Fruit fly (Drosophila melanogaster) Kc167 (cell line): Measurements from ENCODE around the gene CG5762.

Source experiments
- Myc ChIP-seq: fragments of >200 bp; optimal IDR thresholded peaks from 2 replicates; lab custom pipeline; 2017; ENCODE audit warnings: missing external identifiers
- Sin3A ChIP-seq: fragments of >200 bp; optimal IDR thresholded peaks from 2 replicates; lab custom pipeline; 2018; ENCODE audit warnings: missing external identifiers
- h ChIP-seq: fragments of >200 bp; optimal IDR thresholded peaks from 3 replicates; lab custom pipeline; 2018; ENCODE audit warnings: missing external identifiers
- insv ChIP-seq: fragments of >200 bp; optimal IDR thresholded peaks from 3 replicates; lab custom pipeline; 2018; ENCODE audit warnings: missing external identifiers
- psq ChIP-seq: fragments of >200 bp; optimal IDR thresholded peaks from 2 replicates; lab custom pipeline; 2017; ENCODE audit warnings: missing external identifiers
- ttk ChIP-seq: sonication (Bioruptor generic); optimal IDR thresholded peaks from 2 replicates; lab custom pipeline; 2017; ENCODE audit warnings: missing external identifiers

CG5762 gene

DNA sequence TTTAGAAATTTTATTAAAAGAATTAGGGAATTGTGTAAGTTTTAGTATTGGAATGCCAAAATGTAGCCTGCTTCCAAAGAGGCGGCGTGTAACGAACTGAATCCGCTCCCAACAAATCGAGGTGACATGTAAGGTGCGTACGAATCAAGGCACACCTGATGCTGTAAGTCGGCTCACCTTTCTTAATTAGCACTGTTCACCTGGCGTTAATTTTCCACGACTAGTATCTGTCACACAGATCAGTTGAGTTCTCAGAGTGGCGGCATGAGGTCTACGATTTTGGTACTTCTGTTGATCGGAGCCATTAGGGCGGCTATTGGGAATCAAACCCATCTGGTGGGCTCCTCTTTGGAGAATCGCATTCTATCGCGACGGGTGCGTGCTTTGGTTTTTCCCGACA, at the start of gene CG5762, which contains the start of gene CG33339:
Gene CG5762, minus strand, starts transcription at position 101 of the 400 bp plus-strand sequence.
Gene CG33339, plus strand, starts transcription at position 265 of the 400 bp plus-strand sequence.
- TF ChIP-seq Sin3A (no peak), psq (lab: Kevin White, UChicago) (no peak), h (no peak), Myc (lab: Kevin White, UChicago) (no peak), insv (no peak), ttk (lab: Kevin White, UChicago) (no peak)

DNA sequence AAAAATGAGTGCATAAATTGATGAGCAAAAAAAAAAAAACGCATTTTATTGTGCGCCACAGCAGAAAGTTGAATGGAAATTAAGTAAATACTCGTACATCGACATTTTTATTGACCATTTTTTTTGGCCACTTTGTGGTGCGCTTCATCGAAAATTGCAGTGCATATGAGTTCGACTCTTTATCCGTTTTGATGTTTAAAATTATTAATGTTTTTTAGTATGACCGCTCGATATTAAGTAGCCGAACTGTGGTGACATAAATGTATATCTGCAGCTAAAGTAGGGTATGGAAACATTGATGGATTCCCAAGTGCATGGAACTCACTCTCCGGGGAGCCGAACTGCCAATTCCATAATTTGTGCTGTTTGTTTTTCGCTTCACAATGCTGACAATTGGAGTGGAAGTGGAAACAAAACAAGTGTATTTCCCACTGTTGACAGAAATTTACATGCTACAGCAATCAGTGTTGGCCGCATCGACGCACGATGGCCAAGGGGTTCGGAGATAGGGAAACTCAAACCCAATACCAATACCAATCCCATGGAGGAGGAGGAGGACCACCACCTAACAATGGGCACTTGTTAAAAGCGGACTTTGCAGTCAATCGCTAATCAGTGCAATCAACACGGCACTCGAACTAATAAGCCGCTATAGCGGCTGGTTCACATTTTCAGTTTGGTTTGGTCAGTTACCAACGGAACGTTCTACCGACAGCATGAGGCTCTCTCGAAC, 30.9 kb upstream of the CG5762 start, which contains the start of gene CG13616:
Gene CG13616, plus strand, starts transcription at position 683 of the 733 bp plus-strand sequence.
- TF ChIP-seq Sin3A (no peak), Myc (lab: Kevin White, UChicago) (no peak), ttk (lab: Kevin White, UChicago) (no peak), h (no peak), psq (lab: Kevin White, UChicago) (no peak), insv (no peak)

DNA sequence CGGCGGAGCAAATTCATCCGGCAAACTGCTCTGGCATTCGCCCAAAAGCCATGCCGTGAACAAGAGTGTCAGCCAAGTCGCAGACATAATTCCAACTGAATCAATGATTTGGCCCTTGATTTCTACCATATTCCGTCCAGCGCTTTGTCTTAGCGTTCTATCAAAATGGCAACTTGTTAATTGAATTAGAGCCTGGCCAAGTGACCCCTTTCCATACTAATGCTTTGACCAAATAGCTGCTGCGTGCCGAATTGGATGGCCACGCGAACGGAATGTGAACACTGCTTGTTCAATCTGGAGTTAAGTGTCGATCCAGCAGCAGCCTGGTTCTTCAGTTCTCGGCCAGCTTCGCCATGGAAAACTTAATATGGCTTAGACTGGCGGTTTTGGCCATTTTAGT, 28.8 kb upstream of the CG5762 start, which contains the start of the genes CG5768 and CG13615:
Gene CG5768, minus strand, starts transcription at position 101 of the 400 bp plus-strand sequence.
Gene CG13615, plus strand, starts transcription at position 280 of the 400 bp plus-strand sequence.
- no peak for TF ChIP-seq ttk (lab: Kevin White, UChicago)
- no peak for TF ChIP-seq Myc (lab: Kevin White, UChicago)
- TF ChIP-seq h, result no peak
- no peak for TF ChIP-seq psq (lab: Kevin White, UChicago)
- no peak for TF ChIP-seq insv
- TF ChIP-seq Sin3A, result no peak

DNA sequence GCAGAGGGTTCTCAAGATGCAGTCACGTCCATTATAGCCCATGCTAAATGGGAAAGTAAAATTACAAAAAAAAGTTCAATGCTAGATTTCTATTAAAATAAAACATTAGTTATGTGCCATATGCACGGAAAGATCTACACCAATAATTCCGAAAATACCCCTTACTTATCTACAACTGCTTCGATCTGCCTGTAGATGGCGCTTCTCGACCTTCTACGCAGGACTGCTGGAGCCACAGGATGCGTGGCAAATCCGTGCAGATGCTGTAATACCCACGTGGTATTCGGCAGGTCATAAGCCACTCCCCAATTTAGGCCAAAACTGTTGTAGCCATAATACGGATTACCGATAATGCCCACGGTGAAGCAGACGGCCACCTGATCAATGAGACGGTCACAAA, 25.0 kb upstream of the CG5762 start:
- TF ChIP-seq ttk (lab: Kevin White, UChicago) (no peak), h (no peak), Myc (lab: Kevin White, UChicago) (no peak), Sin3A (no peak), insv (no peak), psq (lab: Kevin White, UChicago) (no peak)

DNA sequence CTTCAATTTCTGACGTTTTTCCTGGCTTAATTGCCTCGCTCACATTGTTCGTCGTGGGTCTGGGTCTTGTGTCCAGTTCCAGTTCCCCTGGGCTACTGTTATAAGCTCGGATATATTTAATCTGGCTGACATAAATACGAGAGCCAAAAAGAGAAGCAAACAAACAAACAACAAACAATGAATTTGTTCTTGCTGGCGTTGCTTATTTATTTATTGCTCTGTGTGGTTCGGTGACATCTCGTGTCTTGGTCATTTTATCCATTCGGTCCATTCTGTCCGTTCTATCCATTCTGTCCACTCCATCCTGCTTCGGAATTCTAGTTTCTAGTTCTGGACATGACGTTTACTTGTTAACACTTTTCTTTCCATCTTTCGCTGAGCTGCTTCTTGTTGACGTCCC, 23.5 kb upstream of the CG5762 start, which contains the start of gene CG17780:
Gene CG17780, minus strand, starts transcription at position 101 of the 400 bp plus-strand sequence.
- no peak for TF ChIP-seq ttk (lab: Kevin White, UChicago)
- no peak for TF ChIP-seq insv
- TF ChIP-seq psq (lab: Kevin White, UChicago), result no peak

DNA sequence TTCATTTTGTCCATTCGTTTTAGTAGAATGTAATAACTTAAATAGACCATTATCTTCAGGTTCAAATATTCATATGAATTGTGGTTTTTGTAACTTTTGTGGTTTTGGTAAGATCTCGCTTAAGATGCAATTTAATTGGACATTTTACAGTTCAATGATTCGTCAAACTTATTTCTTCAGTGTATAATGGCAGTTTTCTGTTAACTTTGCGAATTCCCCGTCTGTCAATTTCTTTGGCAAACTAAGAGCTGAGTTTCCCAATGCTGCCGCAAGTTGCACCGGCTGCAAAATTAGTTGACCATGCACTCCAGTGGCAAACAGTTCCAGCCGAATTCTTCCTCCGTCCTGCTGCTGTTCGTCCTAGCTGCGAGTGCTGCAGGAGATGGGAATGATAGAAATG, 15.1 kb upstream of the CG5762 start, which contains the start of gene CG33342:
Gene CG33342, plus strand, starts transcription at position 301 of the 400 bp plus-strand sequence.
- no peak for TF ChIP-seq h
- no peak for TF ChIP-seq insv
- TF ChIP-seq Sin3A, result no peak
- TF ChIP-seq psq (lab: Kevin White, UChicago), result no peak
- TF ChIP-seq Myc (lab: Kevin White, UChicago), result no peak
- TF ChIP-seq ttk (lab: Kevin White, UChicago), result no peak

DNA sequence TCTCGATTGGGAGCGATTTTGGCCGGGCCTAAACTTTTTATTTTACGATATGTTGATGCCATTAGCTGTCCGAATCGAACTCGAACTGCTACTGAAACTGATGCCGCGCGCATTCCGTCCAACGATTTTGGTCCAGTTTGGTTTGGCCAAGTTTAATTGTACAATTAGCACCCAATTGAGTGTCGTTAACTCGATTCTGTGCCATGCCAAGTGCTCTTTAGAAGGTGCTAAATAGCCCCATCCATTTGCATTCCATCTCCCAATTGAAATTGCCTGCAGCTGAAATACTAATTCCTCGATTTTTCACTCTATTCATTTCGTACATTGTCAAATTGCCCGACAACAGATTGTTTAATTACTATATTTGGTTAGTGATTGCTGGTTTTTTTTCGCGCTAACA, 14.1 kb upstream of the CG5762 start, which contains the start of gene CG17781:
Gene CG17781, minus strand, starts transcription at position 101 of the 400 bp plus-strand sequence.
- TF ChIP-seq h (no peak), ttk (lab: Kevin White, UChicago) (no peak), Myc (lab: Kevin White, UChicago) (no peak), Sin3A (no peak), psq (lab: Kevin White, UChicago) (no peak), insv (no peak)

DNA sequence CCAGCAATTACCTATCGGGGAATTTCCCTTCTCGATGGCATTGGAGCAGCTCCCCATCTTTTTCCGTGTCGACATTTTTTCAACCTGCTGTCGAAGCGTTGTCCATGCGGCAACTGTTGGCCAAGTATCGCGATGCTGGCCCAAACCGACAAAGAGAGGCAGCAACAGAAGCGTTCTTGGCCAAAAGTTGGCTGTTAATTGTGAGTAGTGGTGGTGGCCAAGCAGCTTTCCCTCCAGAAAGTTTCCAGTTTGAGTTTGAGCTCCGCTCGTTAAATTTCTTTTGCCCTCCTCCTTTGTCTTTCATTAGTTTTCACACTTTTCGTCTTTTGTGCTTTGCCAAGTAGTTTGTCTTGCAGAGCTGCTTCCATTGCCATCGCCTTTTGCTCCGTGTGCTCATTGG, 11.2 kb upstream of the CG5762 start, which contains the start of gene CG17782:
Gene CG17782, minus strand, starts transcription at position 101 of the 400 bp plus-strand sequence.
- TF ChIP-seq Myc (lab: Kevin White, UChicago) (no peak), insv (no peak), Sin3A (no peak), ttk (lab: Kevin White, UChicago) (no peak), h (no peak), psq (lab: Kevin White, UChicago) (no peak)

DNA sequence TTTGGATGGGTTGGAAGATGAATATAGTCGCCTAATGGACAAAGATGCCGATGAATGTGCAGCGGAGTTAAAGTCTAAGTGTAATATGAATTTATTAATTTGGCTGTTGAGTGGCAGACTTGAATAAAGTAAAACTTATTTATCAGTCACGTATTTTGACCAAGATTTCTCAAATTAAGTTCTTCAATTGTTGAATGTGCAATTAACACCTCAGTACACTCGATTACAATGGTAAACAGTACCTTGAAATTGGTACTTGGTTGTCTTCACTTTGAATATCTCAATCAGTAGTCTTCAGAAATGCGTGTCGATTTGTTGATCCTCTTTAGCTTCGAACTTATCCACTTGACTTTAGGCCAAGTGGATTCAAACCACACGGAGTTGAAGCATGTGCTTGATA, 7.8 kb upstream of the CG5762 start, which contains the start of gene CG13614:
Gene CG13614, plus strand, starts transcription at position 301 of the 400 bp plus-strand sequence.
- no peak for TF ChIP-seq ttk (lab: Kevin White, UChicago)
- TF ChIP-seq h, result no peak

DNA sequence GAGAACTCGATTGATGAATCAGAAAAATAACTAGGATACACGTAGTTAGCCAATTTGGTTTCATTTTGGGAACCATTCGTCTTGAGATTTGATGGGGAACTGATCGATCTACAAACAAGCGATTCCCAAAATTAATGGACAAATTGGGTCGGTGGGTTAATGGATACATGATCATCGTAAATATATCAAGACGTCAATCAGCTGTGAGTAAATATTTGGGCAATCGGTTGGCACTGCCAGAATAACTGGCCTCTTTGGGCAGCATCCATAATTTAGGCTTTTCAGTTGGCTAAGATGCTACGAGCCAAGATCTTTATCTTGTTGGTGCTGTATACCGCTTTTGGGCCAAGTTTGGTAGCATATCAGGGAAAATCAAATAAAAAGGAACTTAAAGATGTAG, 6.6 kb upstream of the CG5762 start, which contains the start of the genes CG42812 and CG33341:
Gene CG42812, minus strand, starts transcription at position 101 of the 400 bp plus-strand sequence.
Gene CG33341, plus strand, starts transcription at position 295 of the 400 bp plus-strand sequence.
- TF ChIP-seq psq (lab: Kevin White, UChicago) (no peak), h (no peak), ttk (lab: Kevin White, UChicago) (no peak), Myc (lab: Kevin White, UChicago) (no peak), insv (no peak), Sin3A (no peak)

DNA sequence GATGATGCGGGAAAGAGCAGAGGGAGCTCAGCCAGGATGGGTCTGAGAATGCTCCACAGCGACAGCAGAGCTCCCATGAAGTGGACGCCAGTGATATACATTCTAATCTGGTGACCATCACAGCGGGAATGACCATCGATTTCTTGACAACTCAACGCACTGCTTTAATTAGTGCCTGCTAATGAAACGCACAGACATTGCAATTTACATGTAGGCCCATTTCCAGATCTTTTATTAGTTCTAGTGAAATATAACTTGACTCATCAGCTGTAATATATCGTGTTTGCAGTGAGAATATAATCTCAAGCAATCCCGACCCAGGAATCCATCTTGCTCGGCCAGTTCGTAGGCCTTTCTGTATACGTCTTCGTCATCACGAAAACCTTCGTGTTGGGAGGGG, 5.6 kb upstream of the CG5762 start, which contains the start of gene CG42811:
Gene CG42811, minus strand, starts transcription at position 101 of the 400 bp plus-strand sequence.
- no peak for TF ChIP-seq psq (lab: Kevin White, UChicago)
- no peak for TF ChIP-seq Myc (lab: Kevin White, UChicago)
- no peak for TF ChIP-seq insv

DNA sequence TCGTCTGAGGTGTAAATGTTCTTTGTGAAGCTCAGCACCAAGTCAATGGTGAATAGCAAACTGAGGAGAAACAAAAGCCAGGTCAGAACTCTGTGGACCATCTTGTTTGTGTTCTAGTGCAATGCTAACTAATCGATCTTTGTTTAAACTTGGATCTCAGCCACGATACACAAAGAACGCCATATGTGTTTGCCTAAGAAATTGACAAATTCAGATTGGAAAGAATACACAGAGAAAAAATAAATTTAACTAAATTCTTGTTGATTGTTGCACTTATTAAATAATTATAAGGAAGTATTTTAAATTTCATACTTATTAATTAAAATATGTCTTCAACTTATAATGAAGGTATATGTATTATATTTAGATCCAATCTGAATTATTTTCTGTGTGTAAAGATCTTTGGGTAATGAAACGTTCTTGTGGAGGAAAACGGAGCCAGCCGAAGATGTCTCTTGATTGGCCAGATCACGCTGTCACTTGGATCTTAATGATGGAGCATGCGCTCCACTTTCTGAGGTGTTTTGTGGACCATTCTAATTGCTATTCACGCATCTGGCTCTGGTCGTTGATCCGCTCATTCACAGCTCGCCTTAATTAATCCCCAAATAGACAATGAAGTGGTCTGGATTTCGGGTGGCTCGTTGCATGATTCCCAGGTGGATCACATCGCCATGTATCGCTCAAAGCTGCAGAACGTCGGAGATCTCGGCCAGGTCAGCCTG, 3.6 kb upstream of the CG5762 start, which contains the start of the genes CG17784 and CG13613:
Gene CG17784, minus strand, starts transcription at position 101 of the 725 bp plus-strand sequence.
Gene CG13613, plus strand, starts transcription at position 675 of the 725 bp plus-strand sequence.
- TF ChIP-seq Sin3A (no peak), psq (lab: Kevin White, UChicago) (no peak), ttk (lab: Kevin White, UChicago) (no peak), Myc (lab: Kevin White, UChicago) (no peak), insv (no peak), h (no peak)
